Worm (Caenorhabditis elegans) whole organism, young adult: Measurements from ENCODE around the gene C32D5.10.
A peak's percentile ranks its signal among the peaks of the same experiment; 100 is the strongest.

ENCODE experiments used
- B0019.2 ChIP-seq: fragments of 200-800 bp; sonication (Bioruptor generic); conservative IDR thresholded peaks from 2 replicates; pipeline ENCODE4 v1.3.6; 2022; ENCODE audit warnings: missing genetic modification reagents, missing genetic modification characterization, missing compliant biosample characterization
- B0261.1 ChIP-seq: sonication (generic microtip); optimal IDR thresholded peaks from 2 replicates; lab custom pipeline; 2016; ENCODE audit warnings: mild to moderate bottlenecking, missing genetic modification characterization, moderate library complexity, missing compliant biosample characterization
- D2030.7 ChIP-seq: fragments of 200-800 bp; sonication (Bioruptor generic); IDR thresholded peaks from 2 replicates; pipeline ENCODE4 v1.3.6; 2022; ENCODE audit warnings: missing genetic modification reagents, missing genetic modification characterization, missing compliant biosample characterization
- F49E8.2 ChIP-seq: sonication (generic microtip); optimal IDR thresholded peaks from 3 replicates; lab custom pipeline; 2017; ENCODE audit warnings: missing genetic modification characterization, mild to moderate bottlenecking, missing compliant biosample characterization, antibody characterized with exemption, moderate library complexity; ENCODE audit not compliant: insufficient read depth
- F55B11.4 ChIP-seq: sonication (generic microtip); optimal IDR thresholded peaks from 2 replicates; lab custom pipeline; 2016; ENCODE audit warnings: missing compliant biosample characterization, missing genetic modification characterization, borderline replicate concordance; ENCODE audit not compliant: insufficient read depth
- F57A8.1 ChIP-seq: fragments of 200-800 bp; sonication (Bioruptor generic); optimal IDR thresholded peaks from 2 replicates; lab custom pipeline; 2018; ENCODE audit warnings: mild to moderate bottlenecking, missing genetic modification characterization, moderate library complexity, missing compliant biosample characterization
- K12H6.12 ChIP-seq: fragments of 200-800 bp; sonication (Bioruptor generic); optimal IDR thresholded peaks from 2 replicates; lab custom pipeline; 2018; ENCODE audit warnings: mild to moderate bottlenecking, missing genetic modification characterization, missing compliant biosample characterization
- T26A5.8 ChIP-seq: sonication (generic microtip); optimal IDR thresholded peaks from 2 replicates; lab custom pipeline; 2016; ENCODE audit warnings: missing genetic modification characterization, missing compliant biosample characterization
- Y53G8AR.9 ChIP-seq: fragments of 200-800 bp; sonication (Bioruptor generic); conservative IDR thresholded peaks from 2 replicates; pipeline ENCODE4 v1.3.6; 2022; ENCODE audit warnings: missing genetic modification reagents, missing genetic modification characterization, missing compliant biosample characterization
- Y56A3A.18 ChIP-seq: fragments of 200-800 bp; sonication (Bioruptor generic); IDR thresholded peaks from 2 replicates; pipeline ENCODE4 v1.3.6; 2022; ENCODE audit warnings: missing genetic modification reagents, missing genetic modification characterization, missing compliant biosample characterization
- Y79H2A.3 ChIP-seq: fragments of 200-800 bp; sonication (Bioruptor generic); conservative IDR thresholded peaks from 2 replicates; pipeline ENCODE4 v1.3.6; 2022; ENCODE audit warnings: missing genetic modification reagents, missing genetic modification characterization, missing compliant biosample characterization
- attf-5 ChIP-seq: fragments of 200-800 bp; sonication (Bioruptor generic); optimal IDR thresholded peaks from 2 replicates; lab custom pipeline; 2018; ENCODE audit warnings: mild to moderate bottlenecking, missing genetic modification characterization, missing compliant biosample characterization
- bed-1 ChIP-seq: fragments of 200-800 bp; sonication (Bioruptor generic); IDR thresholded peaks from 2 replicates; pipeline ENCODE4 v1.3.6; 2022; ENCODE audit warnings: missing genetic modification reagents, missing genetic modification characterization, missing compliant biosample characterization
- ccch-3 ChIP-seq: fragments of 200-800 bp; sonication (Bioruptor generic); optimal IDR thresholded peaks from 2 replicates; lab custom pipeline; 2018; ENCODE audit warnings: mild to moderate bottlenecking, missing genetic modification characterization, missing compliant biosample characterization
- cebp-1 ChIP-seq, 2 experiments: fragments of 200-800 bp in 1 of 2; sonication (Bioruptor generic) in 1 of 2; sonication (generic microtip) in 1 of 2; IDR thresholded peaks in 1 of 2; optimal IDR thresholded peaks in 1 of 2; 2 replicates each; pipeline versions ENCODE4 v1.3.6 to Lab custom; 2017 to 2022; ENCODE audit warnings: missing compliant biosample characterization in 2 of 2, missing genetic modification characterization in 2 of 2, mild to moderate bottlenecking in 1 of 2, missing genetic modification reagents in 1 of 2, moderate library complexity in 1 of 2
- ceh-27 ChIP-seq: fragments of 200-800 bp; sonication (Bioruptor generic); optimal IDR thresholded peaks from 2 replicates; lab custom pipeline; 2018; ENCODE audit warnings: mild to moderate bottlenecking, missing genetic modification characterization, moderate library complexity, missing compliant biosample characterization
- ceh-40 ChIP-seq: fragments of 200-800 bp; sonication (Bioruptor generic); IDR thresholded peaks from 2 replicates; pipeline ENCODE4 v1.3.6; 2022; ENCODE audit warnings: missing genetic modification characterization, missing compliant biosample characterization
- ceh-79 ChIP-seq: sonication (generic microtip); optimal IDR thresholded peaks from 2 replicates; lab custom pipeline; 2017; ENCODE audit warnings: mild to moderate bottlenecking, missing genetic modification characterization, missing compliant biosample characterization
- ceh-91 ChIP-seq: fragments of 200-800 bp; sonication (Bioruptor generic); IDR thresholded peaks from 2 replicates; pipeline ENCODE4 v1.3.6; 2022; ENCODE audit warnings: missing genetic modification reagents, missing genetic modification characterization, missing compliant biosample characterization
- dpl-1 ChIP-seq: fragments of 150-350 bp; optimal IDR thresholded peaks from 2 replicates; lab custom pipeline; 2014; ENCODE audit warnings: missing biosample characterization, missing genetic modification reagents, missing genetic modification characterization
- efl-1 ChIP-seq: fragments of 150-350 bp; optimal IDR thresholded peaks from 2 replicates; lab custom pipeline; 2014; ENCODE audit warnings: missing biosample characterization, missing genetic modification reagents, missing genetic modification characterization
- ekl-4 ChIP-seq: fragments of 200-800 bp; sonication (Bioruptor generic); IDR thresholded peaks from 2 replicates; pipeline ENCODE4 v1.3.6; 2022; ENCODE audit warnings: missing genetic modification reagents, missing genetic modification characterization, missing compliant biosample characterization
- him-1 ChIP-seq: sonication (generic microtip); optimal IDR thresholded peaks from 2 replicates; lab custom pipeline; 2016; ENCODE audit warnings: missing genotype, missing genetic modification reagents, missing genetic modification characterization, missing compliant biosample characterization
- lin-35 ChIP-seq, 3 experiments: fragments of 150-350 bp in 2 of 3; sonication (generic microtip) in 1 of 3; optimal IDR thresholded peaks; 2 replicates each; lab custom pipeline; 2014 to 2018; ENCODE audit warnings: missing biosample characterization in 3 of 3, missing genetic modification characterization in 3 of 3, missing genetic modification reagents in 3 of 3
- lin-40 ChIP-seq: sonication (generic microtip); optimal IDR thresholded peaks from 2 replicates; lab custom pipeline; 2016; ENCODE audit warnings: missing genetic modification characterization, mild to moderate bottlenecking, missing compliant biosample characterization, missing genotype, missing genetic modification reagents
- lin-54 ChIP-seq: fragments of 200-800 bp; sonication (Bioruptor generic); optimal IDR thresholded peaks from 2 replicates; lab custom pipeline; 2018; ENCODE audit warnings: mild to moderate bottlenecking, missing genetic modification characterization, missing compliant biosample characterization
- lsl-1 ChIP-seq: fragments of 200-800 bp; sonication (Bioruptor generic); optimal IDR thresholded peaks from 2 replicates; lab custom pipeline; 2018; ENCODE audit warnings: mild to moderate bottlenecking, missing genetic modification characterization, moderate library complexity, missing compliant biosample characterization
- madf-10 ChIP-seq: sonication (generic microtip); optimal IDR thresholded peaks from 2 replicates; lab custom pipeline; 2016; ENCODE audit warnings: mild to moderate bottlenecking, missing genetic modification characterization, missing compliant biosample characterization
- madf-8 ChIP-seq: fragments of 200-800 bp; sonication (Bioruptor generic); conservative IDR thresholded peaks from 2 replicates; pipeline ENCODE4 v1.3.6; 2022; ENCODE audit warnings: missing genetic modification reagents, missing genetic modification characterization, missing compliant biosample characterization
- nfya-2 ChIP-seq: fragments of 200-800 bp; sonication (Bioruptor generic); IDR thresholded peaks from 2 replicates; pipeline ENCODE4 v1.3.6; 2022; ENCODE audit warnings: missing genetic modification reagents, missing genetic modification characterization, missing compliant biosample characterization
- nfyb-1 ChIP-seq: fragments of 200-800 bp; sonication (Bioruptor generic); IDR thresholded peaks from 2 replicates; pipeline ENCODE4 v1.3.6; 2022; ENCODE audit warnings: missing genetic modification reagents, missing genetic modification characterization, missing compliant biosample characterization
- nhr-179 ChIP-seq: sonication (generic microtip); optimal IDR thresholded peaks from 2 replicates; lab custom pipeline; 2016; ENCODE audit warnings: mild to moderate bottlenecking, missing genetic modification characterization, missing compliant biosample characterization
- pbrm-1 ChIP-seq: fragments of 200-800 bp; sonication (Bioruptor generic); IDR thresholded peaks from 2 replicates; pipeline ENCODE4 v1.3.6; 2022; ENCODE audit warnings: missing genetic modification reagents, missing genetic modification characterization, missing compliant biosample characterization
- pha-4 ChIP-seq: fragments of 150-350 bp; sonication (generic microtip); optimal IDR thresholded peaks from 2 replicates; lab custom pipeline; 2014; ENCODE audit warnings: missing biosample characterization, missing genetic modification reagents, missing genetic modification characterization
- rcor-1 ChIP-seq: fragments of 200-800 bp; sonication (Bioruptor generic); IDR thresholded peaks from 2 replicates; pipeline ENCODE4 v1.3.6; 2022; ENCODE audit warnings: missing genetic modification reagents, missing genetic modification characterization, missing compliant biosample characterization
- rec-8 ChIP-seq, 2 experiments: sonication (generic microtip); optimal IDR thresholded peaks; 2 replicates each; lab custom pipeline; 2016; ENCODE audit warnings: mild to moderate bottlenecking in 2 of 2, missing genetic modification characterization in 2 of 2, missing genetic modification reagents in 2 of 2, missing genotype in 2 of 2, missing biosample characterization in 1 of 2, missing compliant biosample characterization in 1 of 2, moderate library complexity in 1 of 2
- sea-2 ChIP-seq: fragments of 200-800 bp; sonication (Bioruptor generic); IDR thresholded peaks from 2 replicates; pipeline ENCODE4 v1.3.6; 2022; ENCODE audit warnings: missing genetic modification characterization, missing compliant biosample characterization
- snpc-1.3 ChIP-seq: sonication (generic microtip); optimal IDR thresholded peaks from 2 replicates; lab custom pipeline; 2017; ENCODE audit warnings: missing genetic modification characterization, mild to moderate bottlenecking, missing compliant biosample characterization, antibody characterized with exemption, moderate library complexity, missing genotype, missing genetic modification reagents; ENCODE audit not compliant: insufficient read depth
- tbp1 ChIP-seq: fragments of 200-800 bp; sonication (Bioruptor generic); optimal IDR thresholded peaks from 2 replicates; lab custom pipeline; 2018; ENCODE audit warnings: mild to moderate bottlenecking, missing genetic modification characterization, missing compliant biosample characterization
- tlf-1 ChIP-seq: fragments of 200-800 bp; sonication (Bioruptor generic); optimal IDR thresholded peaks from 2 replicates; lab custom pipeline; 2018; ENCODE audit warnings: mild to moderate bottlenecking, missing genetic modification characterization, missing compliant biosample characterization
- unc-62 ChIP-seq: fragments of 150-350 bp; optimal IDR thresholded peaks from 2 replicates; lab custom pipeline; 2014; ENCODE audit warnings: missing biosample characterization, missing genetic modification reagents, missing genetic modification characterization
- ztf-18 ChIP-seq: sonication (generic microtip); optimal IDR thresholded peaks from 2 replicates; lab custom pipeline; 2016; ENCODE audit warnings: missing genotype, mild to moderate bottlenecking, missing genetic modification characterization, missing compliant biosample characterization
- ztf-28 ChIP-seq: fragments of 200-800 bp; sonication (Bioruptor generic); IDR thresholded peaks from 2 replicates; pipeline ENCODE4 v1.3.6; 2022; ENCODE audit warnings: missing genetic modification reagents, missing genetic modification characterization, missing compliant biosample characterization

C32D5.10 gene

ce11 chrII:6358232-6358631, 6.4 kb upstream of the C32D5.10 start (continued):
- TF ChIP-seq snpc-1.3 (tag; lab: Kevin White, UChicago) (peak; percentile 28), B0261.1 (tag; lab: Kevin White, UChicago) (peak; percentile 52)

ce11 chrII:6355396-6356346, 3.9 kb upstream of the C32D5.10 start, which contains the start of gene C32D5.11:
C32D5.11 (minus strand) TSS chrII:6355446.
- TF ChIP-seq ztf-28 (GFP tag; lab: Robert Waterston, UW): no peak
- TF ChIP-seq tbp1: peak; percentile 16
- TF ChIP-seq ekl-4: no peak
- TF ChIP-seq Y56A3A.18: no peak
- TF ChIP-seq pha-4: no peak
- TF ChIP-seq unc-62 (GFP tag; lab: Kevin White, UChicago): no peak
- 0 out of 2 replicates have a peak, but pooled peaks have one; percentile 31 for TF ChIP-seq D2030.7
- TF ChIP-seq lin-54 (GFP tag; lab: Kevin White, UChicago): peak; percentile 33
- no peak for TF ChIP-seq sea-2 (GFP tag; lab: Robert Waterston, UW)
- TF ChIP-seq ceh-91 (GFP tag; lab: Robert Waterston, UW): 0 out of 2 replicates have a peak, but pooled peaks have one; percentile 13
- no peak for TF ChIP-seq snpc-1.3 (tag; lab: Kevin White, UChicago)
- no peak for TF ChIP-seq Y53G8AR.9 (GFP tag; lab: Robert Waterston, UW)
- TF ChIP-seq B0019.2 (GFP tag; lab: Robert Waterston, UW): no peak
- TF ChIP-seq ccch-3 (GFP tag; lab: Kevin White, UChicago): no peak
- TF ChIP-seq K12H6.12 (tag; lab: Kevin White, UChicago): peak; percentile 14
- TF ChIP-seq madf-10 (tag; lab: Kevin White, UChicago): no peak
- TF ChIP-seq pbrm-1: peak; percentile 35; the same call in 1 of the 2 replicates
- TF ChIP-seq nhr-179 (tag; lab: Kevin White, UChicago): no peak
- peak; percentile 53 for TF ChIP-seq lsl-1
- TF ChIP-seq attf-5 (GFP tag; lab: Kevin White, UChicago): peak; percentile 83
- TF ChIP-seq ztf-18: peak; percentile 92
- no peak for TF ChIP-seq ceh-40 (GFP tag; lab: Robert Waterston, UW)
- TF ChIP-seq Y79H2A.3 (GFP tag; lab: Robert Waterston, UW): no peak
- TF ChIP-seq rcor-1: no peak
- TF ChIP-seq nfyb-1 (GFP tag; lab: Robert Waterston, UW): 0 out of 2 replicates have a peak, but pooled peaks have one; percentile 38
- TF ChIP-seq ceh-27 (GFP tag; lab: Kevin White, UChicago): peak; percentile 31
- TF ChIP-seq nfya-2: no peak
- TF ChIP-seq ceh-79: no peak
- no peak for TF ChIP-seq cebp-1 (GFP tag; IDR thresholded peaks at IDR 0.05; lab: Robert Waterston, UW)
- peak; percentile 65 for TF ChIP-seq cebp-1 (tag; optimal IDR thresholded peaks at IDR 0.05; lab: Kevin White, UChicago)
- peak; percentile 22 for TF ChIP-seq dpl-1 (GFP tag; lab: Kevin White, UChicago)
- peak; percentile 55 for TF ChIP-seq lin-40 (tag; lab: Kevin White, UChicago)
- TF ChIP-seq T26A5.8 (tag; lab: Kevin White, UChicago): no peak
- no peak for TF ChIP-seq bed-1 (GFP tag; lab: Robert Waterston, UW)
- no peak for TF ChIP-seq rec-8 (tag; optimal IDR thresholded peaks at IDR 0.05; lab: Kevin White, UChicago)
- TF ChIP-seq efl-1 (GFP tag; lab: Kevin White, UChicago): peak; percentile 22
- TF ChIP-seq tlf-1 (GFP tag; lab: Kevin White, UChicago): peak; percentile 7
- no peak for TF ChIP-seq madf-8 (GFP tag; lab: Robert Waterston, UW)
- peak in 1 of 3 experiments; percentile 72 for TF ChIP-seq lin-35 (GFP tag; optimal IDR thresholded peaks at IDR 0.05; lab: Kevin White, UChicago)
- no peak for TF ChIP-seq F55B11.4 (tag; lab: Kevin White, UChicago)
- no peak for TF ChIP-seq F57A8.1
- TF ChIP-seq F49E8.2 (tag; lab: Kevin White, UChicago): no peak
- no peak for TF ChIP-seq him-1 (tag; lab: Kevin White, UChicago)
